Fruit fly (Drosophila melanogaster) whole organism: ENCODE measurements around the gene Syt1.

Source experiments
- CG8478 ChIP-seq: fragments of >200 bp; optimal IDR thresholded peaks from 2 replicates; lab custom pipeline; 2018; ENCODE audit warnings: inconsistent platforms
- EcR ChIP-seq, 2 experiments: fragments of >200 bp; optimal IDR thresholded peaks; 2 replicates each; lab custom pipeline; 2017; ENCODE audit warnings: missing biosample characterization in 2 of 2, missing genetic modification characterization in 2 of 2, missing genetic modification reagents in 2 of 2
- pan ChIP-seq: fragments of >200 bp; optimal IDR thresholded peaks from 2 replicates; lab custom pipeline; 2017
- usp ChIP-seq: fragments of >200 bp; optimal IDR thresholded peaks from 2 replicates; lab custom pipeline; 2017; ENCODE audit warnings: missing biosample characterization, missing genetic modification characterization, mixed read lengths

dm6 chr2L:2829637-2830340 lies 30.0 kb upstream of the Syt1 start, which contains the start of gene Duox:
- TF ChIP-seq usp (GFP tag; lab: Kevin White, UChicago) (no peak), pan (lab: Kevin White, UChicago) (no peak), CG8478 (lab: Kevin White, UChicago) (no peak), EcR (GFP tag; optimal IDR thresholded peaks at IDR 0.05; lab: Kevin White, UChicago) (no peak)
